Worm (Caenorhabditis elegans) whole organism, L4 larva: ENCODE results near the gene ZC262.4.
A peak's percentile ranks its signal among the peaks of the same experiment; 100 is the strongest.

ENCODE experiments used
- D1046.2 ChIP-seq: fragments of 200-800 bp; sonication (Bioruptor generic); IDR thresholded peaks from 2 replicates; pipeline ENCODE4 v1.3.6; 2022; ENCODE audit warnings: missing genetic modification characterization, missing compliant biosample characterization
- F49E8.2 ChIP-seq: sonication (generic microtip); optimal IDR thresholded peaks from 2 replicates; lab custom pipeline; 2016; ENCODE audit warnings: missing compliant biosample characterization, mild to moderate bottlenecking, missing genetic modification characterization, borderline replicate concordance
- R02D3.7 ChIP-seq: fragments of 150-350 bp; sonication (generic microtip); optimal IDR thresholded peaks from 3 replicates; lab custom pipeline; 2014; ENCODE audit warnings: missing biosample characterization, missing genetic modification characterization
- T26A8.4 ChIP-seq: fragments of 200-800 bp; sonication (Bioruptor generic); IDR thresholded peaks from 2 replicates; pipeline ENCODE4 v1.3.6; 2022; ENCODE audit warnings: missing genetic modification characterization, missing compliant biosample characterization
- Y48G9A.11 ChIP-seq: fragments of 200-800 bp; sonication (Bioruptor generic); IDR thresholded peaks from 2 replicates; pipeline ENCODE4 v1.3.6; 2022; ENCODE audit warnings: missing genetic modification reagents, missing genetic modification characterization, missing compliant biosample characterization
- Y75B8A.6 ChIP-seq: fragments of 200-800 bp; sonication (Bioruptor generic); IDR thresholded peaks from 2 replicates; pipeline ENCODE4 v1.3.6; 2022; ENCODE audit warnings: missing genetic modification reagents, missing genetic modification characterization, missing compliant biosample characterization
- ZK337.2 ChIP-seq: fragments of 200-800 bp; sonication (Bioruptor generic); IDR thresholded peaks from 2 replicates; pipeline ENCODE4 v1.3.6; 2022; ENCODE audit warnings: missing genetic modification reagents, missing genetic modification characterization, missing compliant biosample characterization
- ZK546.5 ChIP-seq, 2 experiments: sonication (generic microtip); optimal IDR thresholded peaks; 2 replicates each; lab custom pipeline; 2017; ENCODE audit warnings: missing biosample characterization in 2 of 2, missing genetic modification characterization in 2 of 2
- aha-1 ChIP-seq: fragments of 150-350 bp; peaks from one replicate; lab custom pipeline; 2014; ENCODE audit warnings: missing biosample characterization, missing genetic modification characterization
- aly-2 ChIP-seq: sonication (generic microtip); optimal IDR thresholded peaks from 2 replicates; lab custom pipeline; 2018; ENCODE audit warnings: missing biosample characterization, missing genetic modification characterization
- attf-4 ChIP-seq: sonication (generic microtip); optimal IDR thresholded peaks from 3 replicates; lab custom pipeline; 2017; ENCODE audit warnings: missing biosample characterization, missing genetic modification characterization
- ceh-28 ChIP-seq: fragments of 150-350 bp; optimal IDR thresholded peaks from 2 replicates; lab custom pipeline; 2014; ENCODE audit warnings: missing biosample characterization, missing genetic modification reagents, missing genetic modification characterization
- ceh-62 ChIP-seq: sonication (generic microtip); optimal IDR thresholded peaks from 2 replicates; lab custom pipeline; 2017; ENCODE audit warnings: missing biosample characterization, missing genetic modification characterization
- ceh-82 ChIP-seq: sonication (generic microtip); optimal IDR thresholded peaks from 2 replicates; lab custom pipeline; 2017; ENCODE audit warnings: missing biosample characterization, missing genetic modification characterization
- ces-1 ChIP-seq: fragments of 150-350 bp; sonication (generic microtip); optimal IDR thresholded peaks from 4 replicates; lab custom pipeline; 2014; ENCODE audit warnings: missing biosample characterization, missing genetic modification reagents, missing genetic modification characterization
- cey-2 ChIP-seq: sonication (generic microtip); optimal IDR thresholded peaks from 3 replicates; lab custom pipeline; 2017; ENCODE audit warnings: missing genetic modification characterization, mild to moderate bottlenecking, missing compliant biosample characterization, antibody characterized with exemption, borderline replicate concordance; ENCODE audit not compliant: insufficient read depth
- daf-16 ChIP-seq, 3 experiments: sonication (generic microtip); optimal IDR thresholded peaks; 2 replicates each; lab custom pipeline; 2016 to 2017; ENCODE audit warnings: missing genetic modification characterization in 3 of 3, missing genetic modification reagents in 3 of 3, mild to moderate bottlenecking in 2 of 3, missing compliant biosample characterization in 2 of 3, missing biosample characterization in 1 of 3, moderate library complexity in 1 of 3
- daf-8 ChIP-seq: fragments of 200-800 bp; sonication (Bioruptor generic); IDR thresholded peaks from 2 replicates; pipeline ENCODE4 v1.3.6; 2022; ENCODE audit warnings: missing genetic modification characterization, missing compliant biosample characterization
- dmd-6 ChIP-seq: fragments of 200-800 bp; sonication (Bioruptor generic); IDR thresholded peaks from 2 replicates; pipeline ENCODE4 v1.3.6; 2022; ENCODE audit warnings: missing genetic modification reagents, missing genetic modification characterization, missing compliant biosample characterization
- dmd-8 ChIP-seq: fragments of 200-800 bp; sonication (Bioruptor generic); IDR thresholded peaks from 2 replicates; pipeline ENCODE4 v1.3.6; 2022; ENCODE audit warnings: missing genetic modification characterization, missing compliant biosample characterization
- dmd-9 ChIP-seq: fragments of 200-800 bp; sonication (Bioruptor generic); IDR thresholded peaks from 2 replicates; pipeline ENCODE4 v1.3.6; 2022; ENCODE audit warnings: missing genetic modification reagents, missing genetic modification characterization, missing compliant biosample characterization
- dpl-1 ChIP-seq: fragments of 150-350 bp; optimal IDR thresholded peaks from 2 replicates; lab custom pipeline; 2014; ENCODE audit warnings: missing biosample characterization, missing genetic modification reagents, missing genetic modification characterization
- dve-1 ChIP-seq: sonication (generic microtip); optimal IDR thresholded peaks from 2 replicates; lab custom pipeline; 2017; ENCODE audit warnings: antibody characterized with exemption, mild to moderate bottlenecking, missing genetic modification characterization, missing compliant biosample characterization; ENCODE audit not compliant: insufficient read depth
- egl-43 ChIP-seq: fragments of 200-800 bp; sonication (Bioruptor generic); IDR thresholded peaks from 2 replicates; pipeline ENCODE4 v1.3.6; 2022; ENCODE audit warnings: missing genetic modification reagents, missing genetic modification characterization, missing compliant biosample characterization
- hif-1 ChIP-seq, 2 experiments: sonication (generic microtip); optimal IDR thresholded peaks; 2 replicates each; lab custom pipeline; 2016 to 2017; ENCODE audit warnings: missing compliant biosample characterization in 2 of 2, missing genetic modification characterization in 2 of 2, missing genetic modification reagents in 2 of 2, missing genotype in 2 of 2, mild to moderate bottlenecking in 1 of 2
- hlh-11 ChIP-seq: fragments of 200-800 bp; sonication (Bioruptor generic); optimal IDR thresholded peaks from 2 replicates; lab custom pipeline; 2018; ENCODE audit warnings: mild to moderate bottlenecking, missing genetic modification characterization, missing compliant biosample characterization
- jun-1 ChIP-seq: fragments of 150-350 bp; optimal IDR thresholded peaks from 2 replicates; lab custom pipeline; 2014; ENCODE audit warnings: missing biosample characterization, missing genetic modification reagents, missing genetic modification characterization
- lin-13 ChIP-seq: fragments of 150-350 bp; optimal IDR thresholded peaks from 2 replicates; lab custom pipeline; 2014; ENCODE audit warnings: missing biosample characterization, missing genetic modification reagents, missing genetic modification characterization
- lin-29 ChIP-seq: fragments of 200-800 bp; sonication (Bioruptor generic); IDR thresholded peaks from 2 replicates; pipeline ENCODE4 v1.3.6; 2022; ENCODE audit warnings: missing genetic modification reagents, missing genetic modification characterization, missing compliant biosample characterization
- lsy-2 ChIP-seq, 2 experiments: fragments of 150-350 bp in 1 of 2; sonication (generic microtip) in 1 of 2; optimal IDR thresholded peaks; 2 replicates each; lab custom pipeline; 2014 to 2017; ENCODE audit warnings: missing biosample characterization in 2 of 2, missing genetic modification characterization in 2 of 2
- madf-5 ChIP-seq, 2 experiments: fragments of 200-800 bp; sonication (Bioruptor generic); IDR thresholded peaks; 2 replicates each; pipeline ENCODE4 v1.3.6; 2022; ENCODE audit warnings: missing compliant biosample characterization in 2 of 2, missing genetic modification characterization in 2 of 2
- madf-9 ChIP-seq: fragments of 200-800 bp; sonication (Bioruptor generic); conservative IDR thresholded peaks from 2 replicates; pipeline ENCODE4 v1.3.6; 2022; ENCODE audit warnings: missing genetic modification reagents, missing genetic modification characterization, missing compliant biosample characterization
- mep-1 ChIP-seq: fragments of 150-350 bp; sonication (generic microtip); optimal IDR thresholded peaks from 3 replicates; lab custom pipeline; 2014; ENCODE audit warnings: missing biosample characterization, missing genetic modification characterization
- mes-2 ChIP-seq: sonication (generic microtip); optimal IDR thresholded peaks from 2 replicates; lab custom pipeline; 2016; ENCODE audit warnings: missing genotype, mild to moderate bottlenecking, missing genetic modification characterization, missing compliant biosample characterization; ENCODE audit not compliant: poor library complexity, severe bottlenecking
- mxl-3 ChIP-seq: fragments of 200-800 bp; sonication (Bioruptor generic); optimal IDR thresholded peaks from 2 replicates; lab custom pipeline; 2018; ENCODE audit warnings: mild to moderate bottlenecking, missing genetic modification characterization, missing compliant biosample characterization
- nhr-111 ChIP-seq: fragments of 200-800 bp; sonication (Bioruptor generic); optimal IDR thresholded peaks from 2 replicates; lab custom pipeline; 2018; ENCODE audit warnings: mild to moderate bottlenecking, missing genetic modification characterization, missing compliant biosample characterization
- nhr-237 ChIP-seq: sonication (generic microtip); optimal IDR thresholded peaks from 2 replicates; lab custom pipeline; 2017; ENCODE audit warnings: missing biosample characterization, missing genetic modification characterization
- nhr-28 ChIP-seq: fragments of 150-350 bp; optimal IDR thresholded peaks from 2 replicates; lab custom pipeline; 2014; ENCODE audit warnings: missing biosample characterization, missing genetic modification characterization
- nhr-42 ChIP-seq: fragments of 200-800 bp; sonication (Bioruptor generic); IDR thresholded peaks from 2 replicates; pipeline ENCODE4 v1.3.6; 2022; ENCODE audit warnings: missing genetic modification characterization, missing compliant biosample characterization
- nhr-48 ChIP-seq: sonication (generic microtip); optimal IDR thresholded peaks from 2 replicates; lab custom pipeline; 2016; ENCODE audit warnings: mild to moderate bottlenecking, missing genetic modification characterization, missing compliant biosample characterization
- nhr-77 ChIP-seq: fragments of 150-350 bp; optimal IDR thresholded peaks from 2 replicates; lab custom pipeline; 2014; ENCODE audit warnings: missing biosample characterization, missing genetic modification characterization
- php-3 ChIP-seq: fragments of 200-800 bp; sonication (Bioruptor generic); IDR thresholded peaks from 2 replicates; pipeline ENCODE4 v1.3.6; 2022; ENCODE audit warnings: missing genetic modification reagents, missing genetic modification characterization, missing compliant biosample characterization
- rbr-2 ChIP-seq: sonication (generic microtip); optimal IDR thresholded peaks from 2 replicates; lab custom pipeline; 2016; ENCODE audit warnings: missing genotype, missing genetic modification characterization, missing compliant biosample characterization
- set-16 ChIP-seq: fragments of 200-800 bp; sonication (Bioruptor generic); IDR thresholded peaks from 2 replicates; pipeline ENCODE4 v1.3.6; 2022; ENCODE audit warnings: missing genetic modification reagents, missing genetic modification characterization, missing compliant biosample characterization
- spr-1 ChIP-seq: sonication (generic microtip); optimal IDR thresholded peaks from 2 replicates; lab custom pipeline; 2016; ENCODE audit warnings: mild to moderate bottlenecking, missing genetic modification characterization, missing compliant biosample characterization
- tag-97 ChIP-seq: fragments of 200-800 bp; sonication (Bioruptor generic); IDR thresholded peaks from 2 replicates; pipeline ENCODE4 v1.3.6; 2022; ENCODE audit warnings: missing genetic modification characterization, missing compliant biosample characterization
- tra-1 ChIP-seq: fragments of 200-800 bp; sonication (Bioruptor generic); IDR thresholded peaks from 2 replicates; pipeline ENCODE4 v1.3.6; 2022; ENCODE audit warnings: missing genetic modification reagents, missing genetic modification characterization, missing compliant biosample characterization
- unc-130 ChIP-seq: sonication (generic microtip); optimal IDR thresholded peaks from 2 replicates; lab custom pipeline; 2016; ENCODE audit warnings: missing genetic modification reagents, missing genetic modification characterization, missing compliant biosample characterization
- vab-7 ChIP-seq: fragments of 200-800 bp; sonication (Bioruptor generic); IDR thresholded peaks from 2 replicates; pipeline ENCODE4 v1.3.6; 2022; ENCODE audit warnings: missing genetic modification reagents, missing genetic modification characterization, missing compliant biosample characterization
- zfp-2 ChIP-seq: sonication (generic microtip); optimal IDR thresholded peaks from 2 replicates; lab custom pipeline; 2016; ENCODE audit warnings: mild to moderate bottlenecking, missing genetic modification characterization, missing compliant biosample characterization
- zip-11 ChIP-seq: fragments of 200-800 bp; sonication (Bioruptor generic); IDR thresholded peaks from 2 replicates; pipeline ENCODE4 v1.3.6; 2022; ENCODE audit warnings: missing genetic modification characterization, missing compliant biosample characterization
- ztf-11 ChIP-seq: fragments of 150-350 bp; optimal IDR thresholded peaks from 2 replicates; lab custom pipeline; 2014; ENCODE audit warnings: missing biosample characterization, missing genetic modification characterization

The ZC262.4 gene

DNA sequence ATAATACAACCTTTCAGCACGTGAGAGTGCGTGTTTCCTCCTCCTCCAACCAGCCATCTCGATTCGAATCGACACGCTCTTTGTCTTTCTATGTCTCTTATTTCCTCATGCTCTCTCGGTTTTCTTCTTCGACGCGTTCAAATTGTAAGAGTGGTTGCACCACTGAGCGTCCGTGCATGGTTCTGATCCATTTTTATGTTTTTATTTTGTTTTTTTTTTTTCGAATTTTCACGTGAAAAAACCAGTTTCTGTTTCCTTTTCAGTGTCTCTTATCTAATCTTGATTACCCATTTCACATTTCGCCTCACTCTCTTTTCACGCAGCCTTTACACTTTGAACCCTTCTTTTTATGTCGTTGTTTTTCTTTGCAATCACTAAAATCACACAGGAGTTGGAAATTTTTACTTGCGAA, 36.5 kb upstream of the ZC262.4 start (continued):
- no peak for TF ChIP-seq T26A8.4
- TF ChIP-seq rbr-2 = no peak
- peak; percentile 36 for TF ChIP-seq nhr-48 (tag; lab: Kevin White, UChicago)
- TF ChIP-seq cey-2 (tag; lab: Kevin White, UChicago) = no peak
- no peak for TF ChIP-seq ZK546.5 (tag; optimal IDR thresholded peaks at IDR 0.05; lab: Kevin White, UChicago)
- no peak for TF ChIP-seq lin-13 (GFP tag; lab: Kevin White, UChicago)
- peak; percentile 49; the same call in 1 of the 2 replicates for TF ChIP-seq php-3 (GFP tag; lab: Robert Waterston, UW)
- TF ChIP-seq D1046.2 (GFP tag; lab: Robert Waterston, UW) = no peak
- TF ChIP-seq daf-8 (GFP tag; lab: Robert Waterston, UW) = no peak
- TF ChIP-seq dve-1 (tag; lab: Kevin White, UChicago) = peak; percentile 72
- no peak for TF ChIP-seq ceh-62 (tag; lab: Kevin White, UChicago)
- TF ChIP-seq nhr-28 (tag; lab: Kevin White, UChicago) = peak; percentile 53
- TF ChIP-seq ZK337.2 (GFP tag; lab: Robert Waterston, UW) = no peak
- TF ChIP-seq mes-2 (tag; lab: Kevin White, UChicago) = peak; percentile 20
- TF ChIP-seq dmd-9 (GFP tag; lab: Robert Waterston, UW) = no peak
- no peak for TF ChIP-seq ztf-11 (tag; lab: Kevin White, UChicago)
- TF ChIP-seq ceh-82 (tag; lab: Kevin White, UChicago) = no peak
- TF ChIP-seq ceh-28 (tag; lab: Kevin White, UChicago) = no peak
- TF ChIP-seq egl-43 (GFP tag; lab: Robert Waterston, UW) = no peak
- no peak for TF ChIP-seq R02D3.7 (tag; lab: Kevin White, UChicago)
- TF ChIP-seq zfp-2 = no peak
- no peak for TF ChIP-seq zip-11 (GFP tag; lab: Robert Waterston, UW)
- TF ChIP-seq unc-130 (GFP tag; lab: Kevin White, UChicago) = no peak
- TF ChIP-seq madf-5 (GFP tag; IDR thresholded peaks at IDR 0.05; lab: Robert Waterston, UW) = no peak
- no peak for TF ChIP-seq aha-1
- TF ChIP-seq hlh-11 (tag; lab: Kevin White, UChicago) = peak; percentile 60
- no peak for TF ChIP-seq dpl-1 (GFP tag; lab: Kevin White, UChicago)
- no peak for TF ChIP-seq ces-1 (GFP tag; lab: Kevin White, UChicago)
- peak; percentile 55 for TF ChIP-seq mep-1 (tag; lab: Kevin White, UChicago)
- TF ChIP-seq spr-1 (tag; lab: Kevin White, UChicago) = no peak
- no peak for TF ChIP-seq aly-2
- no peak for TF ChIP-seq daf-16 (GFP tag; optimal IDR thresholded peaks at IDR 0.05; lab: Kevin White, UChicago)
- peak; percentile 80 for TF ChIP-seq daf-16 (tag; optimal IDR thresholded peaks at IDR 0.05; lab: Kevin White, UChicago)
- no peak for TF ChIP-seq tag-97 (GFP tag; lab: Robert Waterston, UW)
- peak; percentile 6 for TF ChIP-seq nhr-77
- no peak for TF ChIP-seq lin-29
- no peak for TF ChIP-seq Y75B8A.6 (GFP tag; lab: Robert Waterston, UW)
- TF ChIP-seq dmd-8 (GFP tag; lab: Robert Waterston, UW) = no peak
- TF ChIP-seq attf-4 = no peak
- no peak for TF ChIP-seq nhr-111
- TF ChIP-seq Y48G9A.11 (GFP tag; lab: Robert Waterston, UW) = no peak
- TF ChIP-seq nhr-237 (tag; lab: Kevin White, UChicago) = no peak
- no peak for TF ChIP-seq vab-7 (GFP tag; lab: Robert Waterston, UW)
- TF ChIP-seq F49E8.2 (tag; lab: Kevin White, UChicago) = no peak
- TF ChIP-seq set-16 = no peak
- TF ChIP-seq lsy-2 (tag; optimal IDR thresholded peaks at IDR 0.05; lab: Kevin White, UChicago) = peak in 1 of 2 experiments; percentile 37
- TF ChIP-seq nhr-42 = no peak
- TF ChIP-seq hif-1 (tag; optimal IDR thresholded peaks at IDR 0.05; lab: Kevin White, UChicago) = peak in 1 of 2 experiments; percentile 24
- no peak for TF ChIP-seq tra-1 (GFP tag; lab: Robert Waterston, UW)
- no peak for TF ChIP-seq madf-9 (GFP tag; lab: Robert Waterston, UW)
- no peak for TF ChIP-seq jun-1
- no peak for TF ChIP-seq mxl-3
- TF ChIP-seq dmd-6 (GFP tag; lab: Robert Waterston, UW) = peak; percentile 57; the same call in 1 of the 2 replicates
